Worm (Caenorhabditis elegans) whole organism, L1 larva: ENCODE measurements around the gene mrck-1.

Experiments used
- C04F5.9 ChIP-seq: sonication (generic microtip); optimal IDR thresholded peaks from 2 replicates; lab custom pipeline; 2016; ENCODE audit warnings: missing genetic modification characterization, missing compliant biosample characterization
- C16A3.4 ChIP-seq: fragments of 150-350 bp; optimal IDR thresholded peaks from 2 replicates; lab custom pipeline; 2014; ENCODE audit warnings: missing biosample characterization, missing genetic modification characterization
- C34B4.2 ChIP-seq: sonication (generic microtip); optimal IDR thresholded peaks from 2 replicates; lab custom pipeline; 2017; ENCODE audit warnings: mild to moderate bottlenecking, missing genetic modification characterization, missing compliant biosample characterization
- aha-1 ChIP-seq: fragments of 150-350 bp; optimal IDR thresholded peaks from 2 replicates; lab custom pipeline; 2014; ENCODE audit warnings: missing biosample characterization, missing genetic modification characterization
- ama-1 ChIP-seq: fragments of 150-350 bp; optimal IDR thresholded peaks from 2 replicates; lab custom pipeline; 2014
- ceh-63 ChIP-seq: fragments of 200-800 bp; sonication (Bioruptor generic); optimal IDR thresholded peaks from 2 replicates; lab custom pipeline; 2018; ENCODE audit warnings: mild to moderate bottlenecking, missing genetic modification characterization, missing compliant biosample characterization
- ceh-82 ChIP-seq, 3 experiments: fragments of 150-350 bp in 1 of 3; sonication (generic microtip) in 2 of 3; optimal IDR thresholded peaks; 2 replicates each; lab custom pipeline; 2014 to 2017; ENCODE audit warnings: missing biosample characterization in 3 of 3, missing genetic modification characterization in 3 of 3
- ces-1 ChIP-seq: fragments of 150-350 bp; optimal IDR thresholded peaks from 2 replicates; lab custom pipeline; 2014; ENCODE audit warnings: missing biosample characterization, missing genetic modification reagents, missing genetic modification characterization
- dpl-1 ChIP-seq, 3 experiments: fragments of 150-350 bp in 2 of 3; sonication (generic microtip) in 1 of 3; optimal IDR thresholded peaks; 2 replicates each; lab custom pipeline; 2014 to 2017; ENCODE audit warnings: missing biosample characterization in 3 of 3, missing genetic modification characterization in 3 of 3, missing genetic modification reagents in 3 of 3
- efl-1 ChIP-seq, 4 experiments: fragments of 150-350 bp; optimal IDR thresholded peaks in 3 of 4; peaks in 1 of 4; 1 replicate in 1 of 4; 2 replicates in 3 of 4; lab custom pipeline; 2014; ENCODE audit warnings: missing biosample characterization in 2 of 4, missing genetic modification characterization in 2 of 4, missing genetic modification reagents in 2 of 4
- efl-3 ChIP-seq: fragments of 200-800 bp; sonication (Bioruptor generic); optimal IDR thresholded peaks from 2 replicates; lab custom pipeline; 2018; ENCODE audit warnings: mild to moderate bottlenecking, missing genetic modification characterization, missing compliant biosample characterization
- egl-13 ChIP-seq: sonication (generic microtip); optimal IDR thresholded peaks from 2 replicates; lab custom pipeline; 2016; ENCODE audit warnings: missing genotype, missing genetic modification reagents, missing genetic modification characterization, missing compliant biosample characterization
- elt-2 ChIP-seq: sonication (generic microtip); optimal IDR thresholded peaks from 2 replicates; lab custom pipeline; 2016; ENCODE audit warnings: missing genetic modification characterization, mild to moderate bottlenecking, inconsistent platforms, missing compliant biosample characterization, missing genetic modification reagents
- elt-3 ChIP-seq, 6 experiments: fragments of 150-350 bp in 1 of 6; sonication (generic microtip); optimal IDR thresholded peaks; 2 replicates each; lab custom pipeline; 2017 to 2018; ENCODE audit warnings: missing biosample characterization in 6 of 6, missing genetic modification characterization in 6 of 6, inconsistent platforms in 1 of 6
- ets-5 ChIP-seq: fragments of 200-800 bp; sonication (Bioruptor generic); IDR thresholded peaks from 2 replicates; pipeline ENCODE4 v1.3.6; 2022; ENCODE audit warnings: missing genetic modification characterization, missing compliant biosample characterization
- fkh-4 ChIP-seq: sonication (generic microtip); optimal IDR thresholded peaks from 2 replicates; lab custom pipeline; 2016; ENCODE audit warnings: missing compliant biosample characterization, missing genetic modification characterization, borderline replicate concordance
- fkh-8 ChIP-seq: sonication (generic microtip); optimal IDR thresholded peaks from 2 replicates; lab custom pipeline; 2016; ENCODE audit warnings: mild to moderate bottlenecking, missing genetic modification characterization, missing compliant biosample characterization
- fos-1 ChIP-seq: fragments of 150-350 bp; optimal IDR thresholded peaks from 2 replicates; lab custom pipeline; 2014; ENCODE audit warnings: missing biosample characterization, missing genetic modification characterization
- grh-1 ChIP-seq: fragments of 200-800 bp; sonication (Bioruptor generic); IDR thresholded peaks from 2 replicates; pipeline ENCODE4 v1.3.6; 2022; ENCODE audit warnings: missing genetic modification reagents, missing genetic modification characterization, missing compliant biosample characterization
- hlh-17 ChIP-seq: fragments of 200-800 bp; sonication (Bioruptor generic); optimal IDR thresholded peaks from 2 replicates; lab custom pipeline; 2018; ENCODE audit warnings: missing genetic modification characterization, mild to moderate bottlenecking, missing compliant biosample characterization, moderate library complexity, borderline replicate concordance
- hlh-4 ChIP-seq: sonication (generic microtip); optimal IDR thresholded peaks from 2 replicates; lab custom pipeline; 2016; ENCODE audit warnings: mild to moderate bottlenecking, missing genetic modification characterization, missing compliant biosample characterization
- hpl-2 ChIP-seq: fragments of 150-350 bp; optimal IDR thresholded peaks from 2 replicates; lab custom pipeline; 2014; ENCODE audit warnings: missing biosample characterization, missing genetic modification reagents, missing genetic modification characterization
- irx-1 ChIP-seq: sonication (generic microtip); optimal IDR thresholded peaks from 2 replicates; lab custom pipeline; 2016; ENCODE audit warnings: missing genetic modification characterization, missing compliant biosample characterization
- isw-1 ChIP-seq: fragments of 200-800 bp; sonication (Bioruptor generic); IDR thresholded peaks from 2 replicates; pipeline ENCODE4 v1.3.6; 2022; ENCODE audit warnings: missing genetic modification characterization, missing compliant biosample characterization
- lsy-2 ChIP-seq, 2 experiments: fragments of 150-350 bp; optimal IDR thresholded peaks; 2 replicates each; lab custom pipeline; 2014; ENCODE audit warnings: missing biosample characterization in 2 of 2, missing genetic modification characterization in 2 of 2
- mab-9 ChIP-seq: fragments of 200-800 bp; sonication (Bioruptor generic); IDR thresholded peaks from 2 replicates; pipeline ENCODE4 v1.3.6; 2022; ENCODE audit warnings: missing genetic modification reagents, missing genetic modification characterization, missing compliant biosample characterization
- mef-2 ChIP-seq: fragments of 150-350 bp; optimal IDR thresholded peaks from 2 replicates; lab custom pipeline; 2014; ENCODE audit warnings: missing biosample characterization, missing genetic modification characterization
- nhr-12 ChIP-seq: sonication (generic microtip); optimal IDR thresholded peaks from 2 replicates; lab custom pipeline; 2017; ENCODE audit warnings: missing biosample characterization, missing genetic modification characterization
- nhr-19 ChIP-seq: fragments of 200-800 bp; sonication (Bioruptor generic); conservative IDR thresholded peaks from 2 replicates; pipeline ENCODE4 v1.3.6; 2022; ENCODE audit warnings: missing genetic modification characterization, missing compliant biosample characterization
- nhr-28 ChIP-seq: fragments of 150-350 bp; optimal IDR thresholded peaks from 2 replicates; lab custom pipeline; 2014; ENCODE audit warnings: missing biosample characterization, missing genetic modification characterization
- nhr-77 ChIP-seq: fragments of 150-350 bp; optimal IDR thresholded peaks from 2 replicates; lab custom pipeline; 2014; ENCODE audit warnings: missing biosample characterization, missing genetic modification characterization
- nhr-84 ChIP-seq: sonication (generic microtip); optimal IDR thresholded peaks from 2 replicates; lab custom pipeline; 2017; ENCODE audit warnings: missing biosample characterization, missing genetic modification characterization
- nhr-85 ChIP-seq: sonication (generic microtip); peaks from one replicate; lab custom pipeline; 2016; ENCODE audit warnings: missing genetic modification characterization, inconsistent platforms, missing compliant biosample characterization
- nhr-90 ChIP-seq: sonication (generic microtip); optimal IDR thresholded peaks from 2 replicates; lab custom pipeline; 2016; ENCODE audit warnings: mild to moderate bottlenecking, missing genetic modification characterization, missing compliant biosample characterization; ENCODE audit not compliant: poor library complexity
- pqm-1 ChIP-seq: sonication (generic microtip); optimal IDR thresholded peaks from 3 replicates; lab custom pipeline; 2017; ENCODE audit warnings: missing biosample characterization, missing genetic modification characterization
- rnt-1 ChIP-seq: sonication (generic microtip); optimal IDR thresholded peaks from 2 replicates; lab custom pipeline; 2016; ENCODE audit warnings: mild to moderate bottlenecking, missing genetic modification characterization, moderate library complexity, missing compliant biosample characterization
- snu-23 ChIP-seq: sonication (generic microtip); optimal IDR thresholded peaks from 2 replicates; lab custom pipeline; 2016; ENCODE audit warnings: missing genetic modification characterization, missing compliant biosample characterization
- sup-37 ChIP-seq: fragments of 200-800 bp; sonication (Bioruptor generic); optimal IDR thresholded peaks from 2 replicates; lab custom pipeline; 2018; ENCODE audit warnings: mild to moderate bottlenecking, missing genetic modification characterization, missing compliant biosample characterization
- swsn-7 ChIP-seq: sonication (generic microtip); optimal IDR thresholded peaks from 2 replicates; lab custom pipeline; 2016; ENCODE audit warnings: missing genetic modification characterization, missing compliant biosample characterization
- tbx-2 ChIP-seq: sonication (generic microtip); optimal IDR thresholded peaks from 2 replicates; lab custom pipeline; 2016; ENCODE audit warnings: missing genetic modification characterization, missing compliant biosample characterization
- tlp-1 ChIP-seq: fragments of 150-350 bp; optimal IDR thresholded peaks from 2 replicates; lab custom pipeline; 2014; ENCODE audit warnings: missing biosample characterization, missing genetic modification characterization
- unc-62 ChIP-seq: fragments of 150-350 bp; optimal IDR thresholded peaks from 2 replicates; lab custom pipeline; 2014; ENCODE audit warnings: missing biosample characterization, missing genetic modification reagents, missing genetic modification characterization
- unc-86 ChIP-seq: sonication (generic microtip); optimal IDR thresholded peaks from 2 replicates; lab custom pipeline; 2016; ENCODE audit warnings: missing genetic modification characterization, missing compliant biosample characterization
- vab-15 ChIP-seq: sonication (generic microtip); optimal IDR thresholded peaks from 2 replicates; lab custom pipeline; 2017; ENCODE audit warnings: missing genotype, mild to moderate bottlenecking, missing genetic modification characterization, missing compliant biosample characterization
- xbp-1 ChIP-seq: sonication (generic microtip); optimal IDR thresholded peaks from 2 replicates; lab custom pipeline; 2016; ENCODE audit warnings: missing genetic modification characterization, missing compliant biosample characterization
- zip-4 ChIP-seq: fragments of 200-800 bp; sonication (Bioruptor generic); optimal IDR thresholded peaks from 2 replicates; lab custom pipeline; 2018; ENCODE audit warnings: mild to moderate bottlenecking, missing genetic modification characterization, moderate library complexity, missing compliant biosample characterization
- ztf-4 ChIP-seq: fragments of 150-350 bp; optimal IDR thresholded peaks from 2 replicates; lab custom pipeline; 2014; ENCODE audit warnings: missing biosample characterization, missing genetic modification characterization

Gene mrck-1

DNA sequence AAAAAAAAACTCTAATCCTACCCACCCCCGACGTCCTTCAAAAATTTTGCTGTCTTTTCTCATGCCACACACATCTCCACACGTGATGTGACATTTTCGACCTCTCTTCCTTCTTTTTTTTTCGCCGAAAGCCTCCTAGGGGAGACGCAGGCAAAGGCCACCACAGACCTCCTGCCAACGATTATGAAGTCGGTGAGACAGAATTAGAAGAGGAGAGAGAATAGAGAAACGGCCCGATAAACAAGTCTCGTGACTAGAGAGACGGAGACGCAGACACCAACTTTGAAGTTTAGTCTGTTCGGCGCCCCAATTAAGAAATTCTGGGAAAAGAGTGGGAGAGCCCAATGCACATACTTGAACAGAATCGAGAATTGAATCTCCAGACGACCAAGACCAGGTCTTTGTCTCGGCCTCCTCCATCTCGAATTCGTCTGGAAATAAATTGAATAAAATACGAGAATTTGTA lies 42.6 kb downstream of the mrck-1 start (continued):
- TF ChIP-seq tlp-1 (tag; lab: Kevin White, UChicago) (no peak), hlh-4 (peak; percentile 5), C04F5.9 (peak; percentile 66), lsy-2 (tag; optimal IDR thresholded peaks at IDR 0.05; lab: Kevin White, UChicago) (peak; percentile 91 to 96), ztf-4 (peak; percentile 96), efl-3 (GFP tag; lab: Kevin White, UChicago) (no peak), pqm-1 (tag; lab: Kevin White, UChicago) (no peak), hlh-17 (GFP tag; lab: Kevin White, UChicago) (no peak), nhr-12 (peak; percentile 7), grh-1 (GFP tag; lab: Robert Waterston, UW) (peak; percentile 93), nhr-19 (GFP tag; lab: Robert Waterston, UW) (peak; percentile 94), vab-15 (tag; lab: Kevin White, UChicago) (peak; percentile 11), aha-1 (tag; lab: Kevin White, UChicago) (peak; percentile 91), hpl-2 (GFP tag; lab: Kevin White, UChicago) (peak; percentile 86), fos-1 (tag; lab: Kevin White, UChicago) (peak; percentile 89), ces-1 (GFP tag; lab: Kevin White, UChicago) (no peak), ceh-63 (no peak), mef-2 (tag; lab: Kevin White, UChicago) (peak; percentile 97), snu-23 (GFP tag; lab: Kevin White, UChicago) (peak; percentile 98), rnt-1 (peak; percentile 95), elt-2 (peak; percentile 76), C16A3.4 (peak; percentile 94), xbp-1 (tag; lab: Kevin White, UChicago) (peak; percentile 92), isw-1 (peak; percentile 85), dpl-1 (GFP tag; optimal IDR thresholded peaks at IDR 0.05; lab: Kevin White, UChicago) (peak; percentile 67 to 75 (median 69)), ceh-82 (tag; optimal IDR thresholded peaks at IDR 0.05; lab: Kevin White, UChicago) (peak; percentile 81 to 95 (median 87)), tbx-2 (tag; lab: Kevin White, UChicago) (peak; percentile 98), unc-86 (tag; lab: Kevin White, UChicago) (peak; percentile 99), swsn-7 (tag; lab: Kevin White, UChicago) (peak; percentile 98), nhr-28 (no peak), nhr-77 (tag; lab: Kevin White, UChicago) (peak; percentile 94), ets-5 (GFP tag; lab: Robert Waterston, UW) (no peak), nhr-84 (tag; lab: Kevin White, UChicago) (peak; percentile 86), egl-13 (tag; lab: Kevin White, UChicago) (peak; percentile 94), C34B4.2 (tag; lab: Kevin White, UChicago) (no peak), ama-1 (lab: Kevin White, UChicago) (peak; percentile 98), irx-1 (tag; lab: Kevin White, UChicago) (peak; percentile 92), sup-37 (GFP tag; lab: Kevin White, UChicago) (peak; percentile 71), fkh-4 (peak; percentile 86), zip-4 (GFP tag; lab: Kevin White, UChicago) (peak; percentile 55), mab-9 (GFP tag; lab: Robert Waterston, UW) (peak; percentile 92), efl-1 (optimal IDR thresholded peaks at IDR 0.05; lab: Kevin White, UChicago) (peak; percentile 82 to 83), efl-1 (GFP tag; optimal IDR thresholded peaks at IDR 0.05 in 1 of 2; lab: Kevin White, UChicago) (peak; percentile 56 to 96), fkh-8 (peak; percentile 99), unc-62 (no peak), nhr-85 (peak; percentile 99), elt-3 (tag; optimal IDR thresholded peaks at IDR 0.05; lab: Kevin White, UChicago) (peak in 5 of 6 experiments; percentile 30 to 91 (median 64)), nhr-90 (peak; percentile 93)
